Worm (Caenorhabditis elegans) whole organism, L4 larva: Measurements from ENCODE around the gene nccd-1.

ENCODE experiments used
- D1046.2 ChIP-seq: fragments of 200-800 bp; sonication (Bioruptor generic); IDR thresholded peaks from 2 replicates; pipeline ENCODE4 v1.3.6; 2022; ENCODE audit warnings: missing genetic modification characterization, missing compliant biosample characterization
- F10B5.3 ChIP-seq: sonication (generic microtip); optimal IDR thresholded peaks from 2 replicates; lab custom pipeline; 2016; ENCODE audit warnings: mild to moderate bottlenecking, missing genetic modification characterization, missing compliant biosample characterization
- F37D6.2 ChIP-seq: sonication (generic microtip); optimal IDR thresholded peaks from 2 replicates; lab custom pipeline; 2016; ENCODE audit warnings: mild to moderate bottlenecking, missing genetic modification characterization, missing compliant biosample characterization
- F44E2.7 ChIP-seq: fragments of 200-800 bp; sonication (Bioruptor generic); IDR thresholded peaks from 2 replicates; pipeline ENCODE4 v2.1.2; 2022; ENCODE audit warnings: missing genetic modification characterization, missing compliant biosample characterization
- F49E8.2 ChIP-seq: sonication (generic microtip); optimal IDR thresholded peaks from 2 replicates; lab custom pipeline; 2016; ENCODE audit warnings: missing compliant biosample characterization, mild to moderate bottlenecking, missing genetic modification characterization, borderline replicate concordance
- R02D3.7 ChIP-seq: fragments of 150-350 bp; sonication (generic microtip); optimal IDR thresholded peaks from 3 replicates; lab custom pipeline; 2014; ENCODE audit warnings: missing biosample characterization, missing genetic modification characterization
- T26A8.4 ChIP-seq: fragments of 200-800 bp; sonication (Bioruptor generic); IDR thresholded peaks from 2 replicates; pipeline ENCODE4 v1.3.6; 2022; ENCODE audit warnings: missing genetic modification characterization, missing compliant biosample characterization
- ZK546.5 ChIP-seq, 2 experiments: sonication (generic microtip); optimal IDR thresholded peaks; 2 replicates each; lab custom pipeline; 2017; ENCODE audit warnings: missing biosample characterization in 2 of 2, missing genetic modification characterization in 2 of 2
- aha-1 ChIP-seq: fragments of 150-350 bp; peaks from one replicate; lab custom pipeline; 2014; ENCODE audit warnings: missing biosample characterization, missing genetic modification characterization
- ama-1 ChIP-seq: fragments of 150-350 bp; optimal IDR thresholded peaks from 2 replicates; lab custom pipeline; 2014; ENCODE audit warnings: inconsistent platforms, mixed read lengths
- ceh-28 ChIP-seq: fragments of 150-350 bp; optimal IDR thresholded peaks from 2 replicates; lab custom pipeline; 2014; ENCODE audit warnings: missing biosample characterization, missing genetic modification reagents, missing genetic modification characterization
- daf-16 ChIP-seq, 3 experiments: sonication (generic microtip); optimal IDR thresholded peaks; 2 replicates each; lab custom pipeline; 2016 to 2017; ENCODE audit warnings: missing genetic modification characterization in 3 of 3, missing genetic modification reagents in 3 of 3, mild to moderate bottlenecking in 2 of 3, missing compliant biosample characterization in 2 of 3, missing biosample characterization in 1 of 3, moderate library complexity in 1 of 3
- daf-19 ChIP-seq: fragments of 200-800 bp; sonication (Bioruptor generic); conservative IDR thresholded peaks from 2 replicates; pipeline ENCODE4 v1.3.6; 2022; ENCODE audit warnings: missing genetic modification characterization, missing compliant biosample characterization
- dmd-6 ChIP-seq: fragments of 200-800 bp; sonication (Bioruptor generic); IDR thresholded peaks from 2 replicates; pipeline ENCODE4 v1.3.6; 2022; ENCODE audit warnings: missing genetic modification reagents, missing genetic modification characterization, missing compliant biosample characterization
- dmd-9 ChIP-seq: fragments of 200-800 bp; sonication (Bioruptor generic); IDR thresholded peaks from 2 replicates; pipeline ENCODE4 v1.3.6; 2022; ENCODE audit warnings: missing genetic modification reagents, missing genetic modification characterization, missing compliant biosample characterization
- dpl-1 ChIP-seq: fragments of 150-350 bp; optimal IDR thresholded peaks from 2 replicates; lab custom pipeline; 2014; ENCODE audit warnings: missing biosample characterization, missing genetic modification reagents, missing genetic modification characterization
- duxl-1 ChIP-seq: sonication (generic microtip); optimal IDR thresholded peaks from 2 replicates; lab custom pipeline; 2016; ENCODE audit warnings: mild to moderate bottlenecking, missing genetic modification characterization, moderate library complexity, missing compliant biosample characterization; ENCODE audit not compliant: poor library complexity
- egl-43 ChIP-seq: fragments of 200-800 bp; sonication (Bioruptor generic); IDR thresholded peaks from 2 replicates; pipeline ENCODE4 v1.3.6; 2022; ENCODE audit warnings: missing genetic modification reagents, missing genetic modification characterization, missing compliant biosample characterization
- hif-1 ChIP-seq, 2 experiments: sonication (generic microtip); optimal IDR thresholded peaks; 2 replicates each; lab custom pipeline; 2016 to 2017; ENCODE audit warnings: missing compliant biosample characterization in 2 of 2, missing genetic modification characterization in 2 of 2, missing genetic modification reagents in 2 of 2, missing genotype in 2 of 2, mild to moderate bottlenecking in 1 of 2
- hlh-11 ChIP-seq: fragments of 200-800 bp; sonication (Bioruptor generic); optimal IDR thresholded peaks from 2 replicates; lab custom pipeline; 2018; ENCODE audit warnings: mild to moderate bottlenecking, missing genetic modification characterization, missing compliant biosample characterization
- hmg-1.1 ChIP-seq: fragments of 200-800 bp; sonication (Bioruptor generic); IDR thresholded peaks from 2 replicates; pipeline ENCODE4 v1.3.6; 2022; ENCODE audit warnings: missing genetic modification reagents, missing genetic modification characterization, missing compliant biosample characterization
- lim-7 ChIP-seq: fragments of 200-800 bp; sonication (Bioruptor generic); IDR thresholded peaks from 2 replicates; pipeline ENCODE4 v1.3.6; 2022; ENCODE audit warnings: missing genetic modification characterization, missing compliant biosample characterization
- lin-13 ChIP-seq: fragments of 150-350 bp; optimal IDR thresholded peaks from 2 replicates; lab custom pipeline; 2014; ENCODE audit warnings: missing biosample characterization, missing genetic modification reagents, missing genetic modification characterization
- lin-15B ChIP-seq: fragments of 150-350 bp; sonication (generic microtip); optimal IDR thresholded peaks from 3 replicates; lab custom pipeline; 2014; ENCODE audit warnings: missing biosample characterization, missing genetic modification characterization
- lin-38 ChIP-seq: fragments of 200-800 bp; sonication (Bioruptor generic); IDR thresholded peaks from 2 replicates; pipeline ENCODE4 v1.3.6; 2022; ENCODE audit warnings: missing genetic modification reagents, missing genetic modification characterization, missing compliant biosample characterization
- lin-39 ChIP-seq: fragments of 150-350 bp; optimal IDR thresholded peaks from 2 replicates; lab custom pipeline; 2014; ENCODE audit warnings: missing biosample characterization, missing genetic modification reagents, missing genetic modification characterization
- madf-5 ChIP-seq, 2 experiments: fragments of 200-800 bp; sonication (Bioruptor generic); IDR thresholded peaks; 2 replicates each; pipeline ENCODE4 v1.3.6; 2022; ENCODE audit warnings: missing compliant biosample characterization in 2 of 2, missing genetic modification characterization in 2 of 2
- mdl-1 ChIP-seq, 2 experiments: fragments of 150-350 bp in 1 of 2; sonication (generic microtip) in 1 of 2; optimal IDR thresholded peaks; 2 replicates each; lab custom pipeline; 2014 to 2017; ENCODE audit warnings: missing biosample characterization in 2 of 2, missing genetic modification characterization in 2 of 2
- mep-1 ChIP-seq: fragments of 150-350 bp; sonication (generic microtip); optimal IDR thresholded peaks from 3 replicates; lab custom pipeline; 2014; ENCODE audit warnings: missing biosample characterization, missing genetic modification characterization
- mes-2 ChIP-seq: sonication (generic microtip); optimal IDR thresholded peaks from 2 replicates; lab custom pipeline; 2016; ENCODE audit warnings: missing genotype, mild to moderate bottlenecking, missing genetic modification characterization, missing compliant biosample characterization; ENCODE audit not compliant: poor library complexity, severe bottlenecking
- mxl-3 ChIP-seq: fragments of 200-800 bp; sonication (Bioruptor generic); optimal IDR thresholded peaks from 2 replicates; lab custom pipeline; 2018; ENCODE audit warnings: mild to moderate bottlenecking, missing genetic modification characterization, missing compliant biosample characterization
- nhr-10 ChIP-seq: fragments of 150-350 bp; optimal IDR thresholded peaks from 2 replicates; lab custom pipeline; 2014; ENCODE audit warnings: missing biosample characterization, missing genetic modification characterization
- nhr-102 ChIP-seq: sonication (generic microtip); optimal IDR thresholded peaks from 2 replicates; lab custom pipeline; 2016; ENCODE audit warnings: mild to moderate bottlenecking, missing genetic modification characterization, moderate library complexity, missing compliant biosample characterization
- nhr-42 ChIP-seq: fragments of 200-800 bp; sonication (Bioruptor generic); IDR thresholded peaks from 2 replicates; pipeline ENCODE4 v1.3.6; 2022; ENCODE audit warnings: missing genetic modification characterization, missing compliant biosample characterization
- nhr-48 ChIP-seq: sonication (generic microtip); optimal IDR thresholded peaks from 2 replicates; lab custom pipeline; 2016; ENCODE audit warnings: mild to moderate bottlenecking, missing genetic modification characterization, missing compliant biosample characterization
- nhr-6 ChIP-seq: fragments of 150-350 bp; optimal IDR thresholded peaks from 2 replicates; lab custom pipeline; 2014; ENCODE audit warnings: missing biosample characterization, missing genetic modification characterization
- pha-4 ChIP-seq, 2 experiments: fragments of 150-350 bp in 1 of 2; fragments of 200-800 bp in 1 of 2; sonication (Bioruptor generic) in 1 of 2; IDR thresholded peaks in 1 of 2; optimal IDR thresholded peaks in 1 of 2; 2 replicates each; pipeline versions ENCODE4 v1.3.6 to Lab custom; 2014 to 2022; ENCODE audit warnings: missing genetic modification characterization in 2 of 2, missing genetic modification reagents in 2 of 2, missing biosample characterization in 1 of 2, missing compliant biosample characterization in 1 of 2
- rbr-2 ChIP-seq: sonication (generic microtip); optimal IDR thresholded peaks from 2 replicates; lab custom pipeline; 2016; ENCODE audit warnings: missing genotype, missing genetic modification characterization, missing compliant biosample characterization
- snpc-1.2 ChIP-seq: fragments of 200-800 bp; sonication (Bioruptor generic); IDR thresholded peaks from 2 replicates; pipeline ENCODE4 v1.3.6; 2022; ENCODE audit warnings: missing genetic modification reagents, missing genetic modification characterization, missing compliant biosample characterization
- spr-1 ChIP-seq: sonication (generic microtip); optimal IDR thresholded peaks from 2 replicates; lab custom pipeline; 2016; ENCODE audit warnings: mild to moderate bottlenecking, missing genetic modification characterization, missing compliant biosample characterization
- unc-130 ChIP-seq: sonication (generic microtip); optimal IDR thresholded peaks from 2 replicates; lab custom pipeline; 2016; ENCODE audit warnings: missing genetic modification reagents, missing genetic modification characterization, missing compliant biosample characterization
- vab-7 ChIP-seq: fragments of 200-800 bp; sonication (Bioruptor generic); IDR thresholded peaks from 2 replicates; pipeline ENCODE4 v1.3.6; 2022; ENCODE audit warnings: missing genetic modification reagents, missing genetic modification characterization, missing compliant biosample characterization
- zip-11 ChIP-seq: fragments of 200-800 bp; sonication (Bioruptor generic); IDR thresholded peaks from 2 replicates; pipeline ENCODE4 v1.3.6; 2022; ENCODE audit warnings: missing genetic modification characterization, missing compliant biosample characterization
- zip-2 ChIP-seq: fragments of 150-350 bp; optimal IDR thresholded peaks from 2 replicates; lab custom pipeline; 2014; ENCODE audit warnings: missing biosample characterization, missing genetic modification characterization

nccd-1 gene

DNA sequence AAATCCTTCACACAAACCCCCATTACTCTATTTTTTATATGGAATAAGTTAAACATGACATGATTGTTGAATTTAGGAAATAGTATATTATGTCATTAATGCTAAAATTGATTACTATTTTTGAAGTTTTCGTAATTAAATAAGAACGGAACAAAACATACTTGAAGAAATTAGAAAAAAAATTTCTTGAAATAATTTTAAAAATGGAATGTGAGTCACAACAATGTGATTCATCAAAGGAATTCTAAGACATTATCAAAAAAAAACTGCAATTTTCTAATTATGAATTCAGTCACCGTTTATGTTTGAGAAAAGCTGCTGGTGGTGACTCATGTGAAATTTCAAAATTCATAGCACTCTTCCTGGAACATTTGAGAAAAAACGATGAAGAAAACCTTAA lies at the start of gene nccd-1:
Gene nccd-1, plus strand, starts transcription at position 301 of the 400 bp plus-strand sequence.
- no peak for TF ChIP-seq spr-1 (tag; lab: Kevin White, UChicago)
- no peak for TF ChIP-seq daf-16 (GFP tag; optimal IDR thresholded peaks at IDR 0.05; lab: Kevin White, UChicago)
- TF ChIP-seq daf-16 (tag; optimal IDR thresholded peaks at IDR 0.05; lab: Kevin White, UChicago) = no peak
- TF ChIP-seq lin-39 = no peak
- no peak for TF ChIP-seq mxl-3 (GFP tag; lab: Kevin White, UChicago)
- TF ChIP-seq zip-11 (GFP tag; lab: Robert Waterston, UW) = no peak
- no peak for TF ChIP-seq lin-15B (tag; lab: Kevin White, UChicago)
- TF ChIP-seq D1046.2 (GFP tag; lab: Robert Waterston, UW) = no peak
- no peak for TF ChIP-seq ZK546.5 (tag; optimal IDR thresholded peaks at IDR 0.05; lab: Kevin White, UChicago)
- TF ChIP-seq F44E2.7 (GFP tag; lab: Robert Waterston, UW) = no peak

DNA sequence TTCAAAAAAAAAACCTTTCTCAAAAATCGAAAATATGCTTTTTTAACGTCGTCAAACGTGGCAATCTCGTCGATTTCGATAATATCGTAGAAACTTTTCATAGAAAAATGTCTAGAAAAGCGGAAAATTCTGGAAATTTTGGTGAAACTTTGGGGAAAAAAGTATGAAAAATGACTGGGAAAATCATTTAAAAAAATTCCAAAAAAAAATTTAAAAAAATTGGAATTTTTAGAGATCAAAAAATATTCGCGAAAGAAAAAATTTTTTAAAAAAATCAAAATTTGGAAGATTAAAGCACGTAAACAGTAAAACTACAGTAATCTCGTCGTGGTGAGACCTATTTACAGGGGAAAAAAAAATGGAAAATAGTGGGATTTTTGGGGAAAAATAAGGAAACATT lies 49.5 kb upstream of the nccd-1 start, which contains the start of gene Y116A8C.10:
Gene Y116A8C.10, minus strand, starts transcription at position 101 of the 400 bp plus-strand sequence.
- TF ChIP-seq dmd-6 (GFP tag; lab: Robert Waterston, UW) (no peak), zip-2 (tag; lab: Kevin White, UChicago) (no peak), lim-7 (no peak), unc-130 (no peak), egl-43 (no peak), R02D3.7 (tag; lab: Kevin White, UChicago) (no peak), nhr-10 (tag; lab: Kevin White, UChicago) (no peak), nhr-6 (tag; lab: Kevin White, UChicago) (no peak), hif-1 (tag; optimal IDR thresholded peaks at IDR 0.05; lab: Kevin White, UChicago) (no peak), daf-19 (no peak), snpc-1.2 (GFP tag; lab: Robert Waterston, UW) (no peak)

DNA sequence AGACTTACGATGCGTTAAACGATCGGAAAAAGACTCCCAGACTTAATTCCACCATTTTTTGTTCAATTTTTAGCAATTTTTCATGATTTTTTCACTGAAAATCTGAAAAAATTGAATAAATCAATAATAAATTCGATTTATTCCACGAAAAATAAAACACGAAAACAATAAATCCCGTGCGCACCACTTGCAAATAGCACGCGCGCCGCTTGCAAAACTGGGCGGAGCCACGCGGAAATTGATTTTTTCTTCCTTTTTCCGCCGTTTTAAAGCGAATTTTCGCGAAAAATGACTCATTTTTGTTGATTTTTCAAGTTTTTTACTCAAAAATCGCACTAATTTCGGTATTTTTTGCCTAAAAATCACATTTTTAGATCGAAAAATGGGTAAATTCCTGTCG lies 41.8 kb upstream of the nccd-1 start, which contains the start of the genes Y116A8C.9 and arf-6:
Gene Y116A8C.9, minus strand, starts transcription at position 55 of the 400 bp plus-strand sequence.
Gene arf-6, plus strand, starts transcription at position 375 of the 400 bp plus-strand sequence.
- peak; percentile 73 for TF ChIP-seq unc-130
- peak; percentile 78 for TF ChIP-seq duxl-1 (tag; lab: Kevin White, UChicago)
- no peak for TF ChIP-seq dmd-9
- TF ChIP-seq nhr-6 (tag; lab: Kevin White, UChicago) = peak; percentile 11
- peak in 1 of 2 experiments; percentile 17 for TF ChIP-seq daf-16 (GFP tag; optimal IDR thresholded peaks at IDR 0.05; lab: Kevin White, UChicago)
- peak; percentile 20 for TF ChIP-seq daf-16 (tag; optimal IDR thresholded peaks at IDR 0.05; lab: Kevin White, UChicago)
- peak; percentile 31 for TF ChIP-seq lin-13 (GFP tag; lab: Kevin White, UChicago)
- peak; percentile 57; the same call in 1 of the 2 replicates for TF ChIP-seq nhr-42 (GFP tag; lab: Robert Waterston, UW)
- TF ChIP-seq ceh-28 (tag; lab: Kevin White, UChicago) = peak; percentile 46
- no peak for TF ChIP-seq mxl-3 (GFP tag; lab: Kevin White, UChicago)
- peak; percentile 35; the same call in 1 of the 2 replicates for TF ChIP-seq hmg-1.1 (GFP tag; lab: Robert Waterston, UW)
- peak; percentile 96 for TF ChIP-seq mes-2 (tag; lab: Kevin White, UChicago)
- no peak for TF ChIP-seq nhr-48
- TF ChIP-seq lin-15B (tag; lab: Kevin White, UChicago) = no peak
- TF ChIP-seq F37D6.2 (tag; lab: Kevin White, UChicago) = peak; percentile 14
- TF ChIP-seq vab-7 (GFP tag; lab: Robert Waterston, UW) = 0 out of 2 replicates have a peak, but pooled peaks have one; percentile 32
- peak; percentile 44 for TF ChIP-seq mep-1 (tag; lab: Kevin White, UChicago)
- TF ChIP-seq spr-1 (tag; lab: Kevin White, UChicago) = peak; percentile 30
- peak; percentile 96 for TF ChIP-seq aha-1 (tag; lab: Kevin White, UChicago)
- no peak for TF ChIP-seq zip-2 (tag; lab: Kevin White, UChicago)
- peak; percentile 49 for TF ChIP-seq dpl-1
- peak; percentile 39; the same call in 1 of the 2 replicates for TF ChIP-seq pha-4 (GFP tag; IDR thresholded peaks at IDR 0.05; lab: Robert Waterston, UW)
- no peak for TF ChIP-seq pha-4 (tag; optimal IDR thresholded peaks at IDR 0.05; lab: Kevin White, UChicago)
- TF ChIP-seq F10B5.3 (tag; lab: Kevin White, UChicago) = peak; percentile 21
- no peak for TF ChIP-seq madf-5 (GFP tag; IDR thresholded peaks at IDR 0.05; lab: Robert Waterston, UW)
- peak; percentile 39 for TF ChIP-seq rbr-2 (tag; lab: Kevin White, UChicago)
- peak; percentile 32 for TF ChIP-seq hlh-11 (tag; lab: Kevin White, UChicago)
- TF ChIP-seq hif-1 (tag; optimal IDR thresholded peaks at IDR 0.05; lab: Kevin White, UChicago) = peak in 1 of 2 experiments; percentile 30
- peak; percentile 81 for TF ChIP-seq snpc-1.2 (GFP tag; lab: Robert Waterston, UW)
- TF ChIP-seq ama-1 = no peak
- peak; percentile 59 for TF ChIP-seq lin-38
- TF ChIP-seq nhr-102 (tag; lab: Kevin White, UChicago) = peak; percentile 33
- no peak for TF ChIP-seq mdl-1 (tag; optimal IDR thresholded peaks at IDR 0.05; lab: Kevin White, UChicago)
- TF ChIP-seq T26A8.4 = peak; percentile 32; the same call in 1 of the 2 replicates
- TF ChIP-seq F49E8.2 (tag; lab: Kevin White, UChicago) = peak; percentile 48
